Worm (Caenorhabditis elegans): ENCODE measurements around the gene nhr-80.

Gene nhr-80

ce11 chrIII:62383-62873 lies 47.8 kb upstream of the nhr-80 start (continued):
- TF ChIP-seq nhr-48 (tag; optimal IDR thresholded peaks at IDR 0.05) (no peak), dve-1 (tag; optimal IDR thresholded peaks at IDR 0.05; ENCODE audit: insufficient read depth) (no peak), rbr-2 (tag; optimal IDR thresholded peaks at IDR 0.05) (peak; percentile 36), mxl-3 (GFP tag; optimal IDR thresholded peaks at IDR 0.05) (no peak), lin-29 (GFP tag; IDR thresholded peaks at IDR 0.05) (no peak; the same call in 1 of the 2 replicates), F37D6.2 (tag; optimal IDR thresholded peaks at IDR 0.05) (peak; percentile 12), dpl-1 (GFP tag; optimal IDR thresholded peaks at IDR 0.05) (no peak), pha-4 (GFP tag; IDR thresholded peaks at IDR 0.05) (no peak), pha-4 (tag; optimal IDR thresholded peaks at IDR 0.05) (no peak), nhr-41 (GFP tag; IDR thresholded peaks at IDR 0.05) (peak; percentile 5; the same call in 1 of the 2 replicates), zfp-3 (GFP tag; conservative IDR thresholded peaks at IDR 0.05) (peak; percentile 87), unc-62 (GFP tag; optimal IDR thresholded peaks at IDR 0.05 in 1 of 2) (no peak), unc-62 (tag; optimal IDR thresholded peaks at IDR 0.05) (no peak), cey-2 (tag; optimal IDR thresholded peaks at IDR 0.05; ENCODE audit: borderline replicate concordance, insufficient read depth) (no peak), arid-1 (GFP tag; conservative IDR thresholded peaks at IDR 0.05) (peak; percentile 61), lsy-2 (tag; optimal IDR thresholded peaks at IDR 0.05) (peak in 1 of 2 experiments; percentile 90), spr-3 (GFP tag; optimal IDR thresholded peaks at IDR 0.05) (no peak), aly-2 (tag; optimal IDR thresholded peaks at IDR 0.05) (no peak), fos-1 (tag; optimal IDR thresholded peaks at IDR 0.05) (no peak), egl-43 (GFP tag; IDR thresholded peaks at IDR 0.05) (no peak), jun-1 (tag; optimal IDR thresholded peaks at IDR 0.05) (no peak), ztf-11 (tag; optimal IDR thresholded peaks at IDR 0.05) (no peak), madf-5 (GFP tag; IDR thresholded peaks at IDR 0.05) (no peak; a peak in 1 of 4 replicates), daf-12 (tag; optimal IDR thresholded peaks at IDR 0.05) (no peak), Y5F2A.4 (GFP tag; optimal IDR thresholded peaks at IDR 0.05) (no peak), nhr-10 (tag; optimal IDR thresholded peaks at IDR 0.05) (no peak), ceh-32 (tag; optimal IDR thresholded peaks at IDR 0.05; ENCODE audit: poor library complexity) (no peak), F26F4.8 (GFP tag; conservative IDR thresholded peaks at IDR 0.05) (no peak), Y105C5A.15 (GFP tag; IDR thresholded peaks at IDR 0.05) (peak; percentile 55; the same call in 1 of the 2 replicates), zip-2 (tag; optimal IDR thresholded peaks at IDR 0.05) (no peak), nhr-111 (GFP tag; optimal IDR thresholded peaks at IDR 0.05) (no peak), mdt-29 (GFP tag; IDR thresholded peaks at IDR 0.05) (0 out of 2 replicates have a peak, but pooled peaks have one; percentile 21), php-3 (GFP tag; IDR thresholded peaks at IDR 0.05) (peak; percentile 20; the same call in 1 of the 2 replicates), ztf-7 (tag; optimal IDR thresholded peaks at IDR 0.05) (no peak), nhr-102 (tag; optimal IDR thresholded peaks at IDR 0.05) (peak; percentile 2), nhr-77 (tag; optimal IDR thresholded peaks at IDR 0.05) (peak; percentile 27), nhr-25 (tag; optimal IDR thresholded peaks at IDR 0.05; ENCODE audit: borderline replicate concordance, insufficient read depth) (no peak), unc-39 (tag; optimal IDR thresholded peaks at IDR 0.05) (no peak), nhr-6 (tag; optimal IDR thresholded peaks at IDR 0.05) (no peak), daf-8 (GFP tag; IDR thresholded peaks at IDR 0.05) (no peak), mdl-1 (tag; optimal IDR thresholded peaks at IDR 0.05) (no peak), zag-1 (tag; optimal IDR thresholded peaks at IDR 0.05) (no peak), lin-39 (tag; optimal IDR thresholded peaks at IDR 0.05) (no peak), zip-11 (GFP tag; IDR thresholded peaks at IDR 0.05) (no peak), gei-8 (GFP tag; optimal IDR thresholded peaks at IDR 0.05) (no peak), Y48G9A.11 (GFP tag; IDR thresholded peaks at IDR 0.05) (no peak), egl-27 (tag; optimal IDR thresholded peaks at IDR 0.05) (no peak), F10B5.3 (tag; optimal IDR thresholded peaks at IDR 0.05) (no peak), F44E2.7 (GFP tag; IDR thresholded peaks at IDR 0.05) (no peak), nhr-42 (GFP tag; IDR thresholded peaks at IDR 0.05) (no peak), snpc-1.2 (GFP tag; IDR thresholded peaks at IDR 0.05) (peak; percentile 31; the same call in 1 of the 2 replicates), nhr-237 (tag; optimal IDR thresholded peaks at IDR 0.05) (peak; percentile 22)

Measured in whole organism, L4 larva.